Worm (Caenorhabditis elegans) whole organism, midembryonic: ENCODE measurements around the gene Y6G8.2.
"Not testable (repeated sequence)": the region's sequence is repeated elsewhere in the genome, so short reads cannot be mapped to it uniquely, and the experiment has no call there.

Experiments used
- T22C8.4 ChIP-seq: fragments of 200-800 bp; sonication (Bioruptor generic); IDR thresholded peaks from 2 replicates; pipeline ENCODE4 v1.3.6; 2022; ENCODE audit warnings: missing genetic modification characterization, missing compliant biosample characterization
- cog-1 ChIP-seq: sonication (generic microtip); optimal IDR thresholded peaks from 2 replicates; lab custom pipeline; 2016; ENCODE audit warnings: missing genetic modification characterization, missing compliant biosample characterization
- flt-1 ChIP-seq: fragments of 200-800 bp; sonication (Bioruptor generic); IDR thresholded peaks from 2 replicates; pipeline ENCODE4 v1.3.6; 2022; ENCODE audit warnings: missing genetic modification characterization, missing compliant biosample characterization
- klf-2 ChIP-seq: fragments of 200-800 bp; sonication (Bioruptor generic); conservative IDR thresholded peaks from 2 replicates; pipeline ENCODE4 v1.3.6; 2022; ENCODE audit warnings: missing genetic modification reagents, missing genetic modification characterization, missing compliant biosample characterization
- med-1 ChIP-seq: sonication (generic microtip); optimal IDR thresholded peaks from 2 replicates; lab custom pipeline; 2017; ENCODE audit warnings: missing genetic modification characterization, mild to moderate bottlenecking, missing compliant biosample characterization, antibody characterized with exemption, missing genetic modification reagents; ENCODE audit not compliant: insufficient read depth
- ref-1 ChIP-seq: fragments of 200-800 bp; sonication (Bioruptor generic); conservative IDR thresholded peaks from 2 replicates; pipeline ENCODE4 v1.3.6; 2022; ENCODE audit warnings: missing genetic modification reagents, missing genetic modification characterization, missing compliant biosample characterization
- tab-1 ChIP-seq: fragments of 200-800 bp; sonication (Bioruptor generic); IDR thresholded peaks from 2 replicates; pipeline ENCODE4 v1.3.6; 2022; ENCODE audit warnings: missing genetic modification characterization, missing compliant biosample characterization
- ztf-23 ChIP-seq: fragments of 200-800 bp; sonication (Bioruptor generic); IDR thresholded peaks from 2 replicates; pipeline ENCODE4 v1.3.6; 2022; ENCODE audit warnings: missing genetic modification reagents, missing genetic modification characterization, missing compliant biosample characterization
- ztf-29 ChIP-seq: fragments of 200-800 bp; sonication (Bioruptor generic); IDR thresholded peaks from 2 replicates; pipeline ENCODE4 v1.3.6; 2022; ENCODE audit warnings: missing genetic modification reagents, missing genetic modification characterization, missing compliant biosample characterization

Y6G8.2 gene

ce11 chrV:17601520-17601919, 2.8 kb upstream of the Y6G8.2 start, which contains the start of gene ztf-25:
TSS of gene ztf-25 (plus strand) at chrV:17601820.
- TF ChIP-seq T22C8.4 (GFP tag; lab: Robert Waterston, UW): no peak
- TF ChIP-seq ztf-29: no peak
- TF ChIP-seq klf-2 (GFP tag; lab: Robert Waterston, UW): no peak
- TF ChIP-seq ref-1 (GFP tag; lab: Robert Waterston, UW): no peak
- TF ChIP-seq tab-1 (GFP tag; lab: Robert Waterston, UW): no peak
- TF ChIP-seq med-1: no peak

- TF ChIP-seq ztf-29 (no peak), ref-1 (GFP tag; lab: Robert Waterston, UW) (no peak), ztf-23 (GFP tag; lab: Robert Waterston, UW) (no peak), med-1 (no peak), T22C8.4 (GFP tag; lab: Robert Waterston, UW) (no peak), flt-1 (no peak), cog-1 (tag; lab: Kevin White, UChicago) (no peak), tab-1 (GFP tag; lab: Robert Waterston, UW) (no peak), klf-2 (GFP tag; lab: Robert Waterston, UW) (no peak)
Observed at ce11 chrV:17595691-17596090, 3.1 kb downstream of the Y6G8.2 start.

ce11 chrV:17584352-17584843, 14.4 kb downstream of the Y6G8.2 start, which contains the start of gene fbxa-133:
TSS of gene fbxa-133 (plus strand) at chrV:17584793.
- not testable (repeated sequence) for TF ChIP-seq tab-1 (GFP tag; lab: Robert Waterston, UW); klf-2 (GFP tag; lab: Robert Waterston, UW); med-1

ce11 chrV:17580017-17580416, 18.7 kb downstream of the Y6G8.2 start:
- TF ChIP-seq ztf-23 (GFP tag; lab: Robert Waterston, UW): no peak
- no peak for TF ChIP-seq T22C8.4 (GFP tag; lab: Robert Waterston, UW)
- TF ChIP-seq ztf-29: no peak
- no peak for TF ChIP-seq flt-1
- no peak for TF ChIP-seq klf-2 (GFP tag; lab: Robert Waterston, UW)
- TF ChIP-seq ref-1 (GFP tag; lab: Robert Waterston, UW): no peak
- no peak for TF ChIP-seq med-1
- TF ChIP-seq cog-1 (tag; lab: Kevin White, UChicago): no peak
- no peak for TF ChIP-seq tab-1 (GFP tag; lab: Robert Waterston, UW)

DNA sequence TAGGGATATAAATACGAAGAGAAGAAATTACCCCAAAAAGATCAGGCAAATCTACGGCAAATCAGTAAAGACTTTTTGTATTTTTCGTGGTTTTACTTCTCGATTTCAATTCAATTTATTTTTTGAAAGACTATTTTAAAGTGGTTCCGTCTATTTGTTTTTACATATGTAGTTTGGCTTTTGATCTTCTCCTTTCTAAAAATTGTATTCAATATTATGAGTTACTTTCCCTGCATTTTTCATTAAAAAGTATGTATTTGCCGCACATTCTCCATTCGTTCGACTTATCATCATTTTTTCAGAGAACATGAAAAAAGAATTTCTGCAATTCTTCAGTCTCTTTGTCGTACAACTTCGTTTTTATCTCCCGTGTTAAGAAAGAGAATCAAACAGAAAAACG, 31.9 kb downstream of the Y6G8.2 start, which contains the start of gene C38D9.2:
C38D9.2 (plus strand) TSS at position 301 of the 400 bp plus-strand sequence.
- TF ChIP-seq flt-1 (no peak), T22C8.4 (GFP tag; lab: Robert Waterston, UW) (no peak), ztf-29 (no peak), klf-2 (GFP tag; lab: Robert Waterston, UW) (no peak)

DNA sequence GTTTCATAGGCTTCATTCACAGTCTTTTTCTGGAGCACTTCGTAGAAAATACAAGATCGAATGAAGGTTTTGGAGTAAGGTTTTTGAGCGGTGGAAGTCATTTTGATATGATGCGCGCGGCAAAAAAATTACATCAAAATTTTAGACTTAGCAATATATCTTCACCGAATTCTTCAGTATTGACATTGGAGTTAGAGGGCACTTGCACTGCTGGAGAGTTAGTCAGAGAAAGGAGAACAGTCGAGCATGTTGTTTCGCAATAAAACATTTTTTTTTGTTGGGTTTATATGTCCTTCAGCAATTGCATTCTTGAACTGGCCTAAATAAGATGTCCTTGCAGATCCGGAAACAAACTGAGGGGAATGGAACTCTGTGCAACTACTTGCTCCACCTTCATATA, 32.9 kb downstream of the Y6G8.2 start, which contains the start of gene fbxa-171:
fbxa-171 (minus strand) TSS at position 101 of the 400 bp plus-strand sequence.
- TF ChIP-seq med-1 (no peak), ztf-23 (GFP tag; lab: Robert Waterston, UW) (no peak), ref-1 (GFP tag; lab: Robert Waterston, UW) (no peak), flt-1 (no peak), ztf-29 (no peak), tab-1 (GFP tag; lab: Robert Waterston, UW) (no peak), cog-1 (tag; lab: Kevin White, UChicago) (no peak), T22C8.4 (GFP tag; lab: Robert Waterston, UW) (no peak), klf-2 (GFP tag; lab: Robert Waterston, UW) (no peak)

DNA sequence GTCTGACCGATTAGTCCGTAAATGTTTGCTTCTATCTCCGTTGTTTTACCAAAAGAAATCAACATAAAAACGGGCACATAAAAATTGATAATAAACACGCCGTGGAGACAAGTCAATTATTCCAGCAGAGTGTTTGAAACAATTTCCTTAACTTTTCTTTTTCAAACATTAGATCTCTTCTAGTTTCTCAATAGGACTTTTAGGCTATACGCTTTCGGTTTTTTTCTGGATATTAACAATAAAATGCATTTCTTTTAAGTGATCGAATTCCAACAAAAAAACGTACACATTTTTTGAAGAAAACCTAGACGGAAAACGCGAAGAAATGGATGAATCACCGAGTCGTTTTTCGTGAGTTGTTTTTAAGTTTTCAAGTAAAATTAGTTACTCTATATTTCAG, 39.8 kb downstream of the Y6G8.2 start, which contains the start of gene fbxa-172:
fbxa-172 (plus strand) TSS at position 301 of the 400 bp plus-strand sequence.
- TF ChIP-seq flt-1 (no peak), tab-1 (GFP tag; lab: Robert Waterston, UW) (no peak), ztf-23 (GFP tag; lab: Robert Waterston, UW) (no peak), ztf-29 (no peak), ref-1 (GFP tag; lab: Robert Waterston, UW) (no peak), T22C8.4 (GFP tag; lab: Robert Waterston, UW) (no peak), klf-2 (GFP tag; lab: Robert Waterston, UW) (no peak), cog-1 (tag; lab: Kevin White, UChicago) (no peak), med-1 (no peak)

DNA sequence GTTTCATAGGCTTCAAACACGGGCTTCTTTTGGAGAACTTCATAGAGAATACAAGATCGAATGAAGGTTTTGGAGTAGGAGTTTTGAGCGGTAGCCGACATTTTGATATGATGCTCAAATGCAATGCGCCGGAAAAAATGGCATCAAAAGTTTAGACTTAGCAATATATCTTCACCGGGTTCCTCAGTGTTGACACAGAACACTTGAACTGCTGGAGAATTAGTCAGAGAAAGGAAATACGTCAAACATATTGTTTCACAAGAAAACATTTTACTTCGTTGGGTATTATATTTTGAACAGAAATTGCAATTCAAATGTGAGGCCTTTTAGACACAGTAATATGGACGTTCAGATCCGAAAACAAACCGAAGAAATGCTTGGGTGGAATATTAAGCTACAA, 40.4 kb downstream of the Y6G8.2 start, which contains the start of gene fbxa-174:
fbxa-174 (minus strand) TSS at position 101 of the 400 bp plus-strand sequence.
- no peak for TF ChIP-seq flt-1
- TF ChIP-seq tab-1 (GFP tag; lab: Robert Waterston, UW): no peak
- no peak for TF ChIP-seq ztf-23 (GFP tag; lab: Robert Waterston, UW)
- TF ChIP-seq ztf-29: no peak
- TF ChIP-seq cog-1 (tag; lab: Kevin White, UChicago): no peak
- no peak for TF ChIP-seq ref-1 (GFP tag; lab: Robert Waterston, UW)
- TF ChIP-seq T22C8.4 (GFP tag; lab: Robert Waterston, UW): no peak
- TF ChIP-seq med-1: no peak

- TF ChIP-seq T22C8.4 (GFP tag; lab: Robert Waterston, UW) (no peak), tab-1 (GFP tag; lab: Robert Waterston, UW) (no peak), cog-1 (tag; lab: Kevin White, UChicago) (no peak), ztf-23 (GFP tag; lab: Robert Waterston, UW) (no peak), ztf-29 (no peak), klf-2 (GFP tag; lab: Robert Waterston, UW) (no peak), flt-1 (no peak), ref-1 (GFP tag; lab: Robert Waterston, UW) (no peak), med-1 (no peak)
Observed at ce11 chrV:17552759-17553158, 46.0 kb downstream of the Y6G8.2 start, which contains the start of gene C38D9.8. TSS of gene C38D9.8 (minus strand) at chrV:17552859.

DNA sequence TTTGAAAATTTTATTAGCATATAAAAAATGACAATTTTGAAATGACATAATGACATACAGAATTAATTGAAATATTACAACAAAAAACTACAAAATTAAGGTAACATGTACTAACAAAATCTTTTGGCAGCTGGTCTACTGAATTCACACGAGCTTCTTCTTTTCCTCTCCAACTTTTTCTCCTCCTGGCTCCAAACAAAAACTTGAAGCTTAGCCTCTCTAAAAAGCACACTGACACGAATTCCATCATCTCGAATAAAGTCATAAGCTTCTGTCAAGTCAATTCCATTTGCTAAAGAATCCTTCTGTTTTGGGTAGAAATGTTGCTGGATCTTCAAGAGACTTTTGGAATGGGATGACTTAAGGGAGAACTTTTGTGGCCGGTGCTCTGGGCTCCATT, 47.4 kb downstream of the Y6G8.2 start:
- no peak for TF ChIP-seq flt-1
